Fruit fly (Drosophila melanogaster) whole organism, pupa: ENCODE measurements around the gene koko.

ENCODE experiments used
- CG10348 ChIP-seq: fragments of 200-800 bp; sonication (Bioruptor generic); IDR thresholded peaks from 2 replicates; pipeline ENCODE4 v1.3.6; 2022; ENCODE audit warnings: missing biosample characterization, missing genetic modification characterization
- CG12605 ChIP-seq: fragments of 200-800 bp; sonication (Bioruptor generic); IDR thresholded peaks from 2 replicates; pipeline ENCODE4 v1.3.6; 2022; ENCODE audit warnings: missing biosample characterization, missing genetic modification characterization
- CG13204 ChIP-seq: fragments of 200-800 bp; sonication (Bioruptor generic); optimal IDR thresholded peaks from 2 replicates; lab custom pipeline; 2018; ENCODE audit warnings: missing biosample characterization, mild to moderate bottlenecking, missing genetic modification characterization, moderate library complexity
- CG14655 ChIP-seq: fragments of 200-800 bp; sonication (Bioruptor generic); optimal IDR thresholded peaks from 3 replicates; lab custom pipeline; 2017; ENCODE audit warnings: mild to moderate bottlenecking, missing biosample characterization, missing genetic modification reagents, missing genetic modification characterization
- CG15710 ChIP-seq: fragments of 200-800 bp; sonication (Bioruptor generic); optimal IDR thresholded peaks from 2 replicates; lab custom pipeline; 2018; ENCODE audit warnings: missing biosample characterization, mild to moderate bottlenecking, missing genetic modification characterization, moderate library complexity
- CG17806 ChIP-seq: fragments of 200-800 bp; sonication (Bioruptor generic); optimal IDR thresholded peaks from 2 replicates; lab custom pipeline; 2018; ENCODE audit warnings: missing biosample characterization, mild to moderate bottlenecking, missing genetic modification characterization, moderate library complexity
- CG32121 ChIP-seq: fragments of 200-800 bp; sonication (Bioruptor generic); IDR thresholded peaks from 2 replicates; pipeline ENCODE4 v1.3.6; 2022; ENCODE audit warnings: missing biosample characterization, missing genetic modification characterization
- CG34367 ChIP-seq: fragments of 200-800 bp; sonication (Bioruptor generic); optimal IDR thresholded peaks from 2 replicates; lab custom pipeline; 2018; ENCODE audit warnings: missing biosample characterization, mild to moderate bottlenecking, missing genetic modification characterization
- CG4496 ChIP-seq: fragments of 200-800 bp; sonication (Bioruptor generic); IDR thresholded peaks from 3 replicates; pipeline ENCODE4 v1.3.6; 2022; ENCODE audit warnings: missing biosample characterization, missing genetic modification characterization
- CG8159 ChIP-seq: fragments of 200-800 bp; sonication (Bioruptor generic); optimal IDR thresholded peaks from 3 replicates; lab custom pipeline; 2018; ENCODE audit warnings: missing biosample characterization, mild to moderate bottlenecking, missing genetic modification characterization, moderate library complexity
- CG8301 ChIP-seq: fragments of 200-800 bp; sonication (Bioruptor generic); optimal IDR thresholded peaks from 2 replicates; lab custom pipeline; 2018; ENCODE audit warnings: missing biosample characterization, mild to moderate bottlenecking, missing genetic modification characterization
- CG9948 ChIP-seq: fragments of 200-800 bp; sonication (Bioruptor generic); optimal IDR thresholded peaks from 2 replicates; lab custom pipeline; 2018; ENCODE audit warnings: missing biosample characterization, mild to moderate bottlenecking, missing genetic modification characterization, moderate library complexity
- D1 ChIP-seq: fragments of 200-800 bp; sonication (Bioruptor generic); optimal IDR thresholded peaks from 2 replicates; lab custom pipeline; 2018; ENCODE audit warnings: missing biosample characterization, mild to moderate bottlenecking, missing genetic modification characterization, moderate library complexity
- EcR ChIP-seq: fragments of 200-800 bp; sonication (Bioruptor generic); optimal IDR thresholded peaks from 3 replicates; lab custom pipeline; 2019; ENCODE audit warnings: missing biosample characterization, missing genetic modification characterization, mild to moderate bottlenecking, moderate library complexity, missing genetic modification reagents
- Ets98B ChIP-seq: fragments of 200-800 bp; sonication (Bioruptor generic); IDR thresholded peaks from 2 replicates; pipeline ENCODE4 v1.3.6; 2022; ENCODE audit warnings: missing biosample characterization, missing genetic modification characterization
- Pif1A ChIP-seq: fragments of 200-800 bp; sonication (Bioruptor generic); optimal IDR thresholded peaks from 3 replicates; lab custom pipeline; 2016; ENCODE audit warnings: missing biosample characterization, missing genetic modification characterization
- Pif1B ChIP-seq: fragments of 200-800 bp; sonication (Bioruptor generic); optimal IDR thresholded peaks from 3 replicates; lab custom pipeline; 2016; ENCODE audit warnings: missing biosample characterization, missing genetic modification characterization
- Snoo ChIP-seq: fragments of 200-800 bp; sonication (Bioruptor generic); optimal IDR thresholded peaks from 3 replicates; lab custom pipeline; 2017; ENCODE audit warnings: missing biosample characterization, mild to moderate bottlenecking, missing genetic modification characterization, inconsistent platforms
- fd96Ca ChIP-seq: fragments of 200-800 bp; sonication (Bioruptor generic); IDR thresholded peaks from 3 replicates; pipeline ENCODE4 v1.3.6; 2022; ENCODE audit warnings: missing biosample characterization, missing genetic modification characterization
- gl ChIP-seq: fragments of 200-800 bp; sonication (Bioruptor generic); optimal IDR thresholded peaks from 2 replicates; lab custom pipeline; 2018; ENCODE audit warnings: missing biosample characterization, mild to moderate bottlenecking, missing genetic modification characterization
- rn ChIP-seq: fragments of 200-800 bp; sonication (Bioruptor generic); IDR thresholded peaks from 2 replicates; pipeline ENCODE4 v1.3.6; 2022; ENCODE audit warnings: missing biosample characterization, missing genetic modification characterization

Gene koko

dm6 chr3R:18402549-18403429 lies at the start of gene koko, which contains the start of gene Wdr37:
Gene koko, plus strand, starts transcription at chr3R:18403026.
Gene Wdr37, minus strand, starts transcription at chr3R:18402716.
- peak; percentile 95 for TF ChIP-seq rn (GFP tag; lab: Robert Waterston, UW)
- TF ChIP-seq CG34367 (tag; lab: Kevin White, UChicago) = peak; percentile 92
- peak; percentile 92 for TF ChIP-seq CG8301
- peak; percentile 94 for TF ChIP-seq CG14655
- peak; percentile 98 for TF ChIP-seq CG8159 (tag; lab: Kevin White, UChicago)
- peak; percentile 94 for TF ChIP-seq Snoo (tag; lab: Kevin White, UChicago)
- peak; percentile 62 for TF ChIP-seq gl (tag; lab: Kevin White, UChicago)
- peak; percentile 96 for TF ChIP-seq CG9948 (tag; lab: Kevin White, UChicago)
- peak; percentile 98 for TF ChIP-seq CG15710 (tag; lab: Kevin White, UChicago)
- peak; percentile 84 for TF ChIP-seq Pif1A (GFP tag; lab: Kevin White, UChicago)
- TF ChIP-seq CG10348 = peak; percentile 85
- no peak for TF ChIP-seq CG13204 (GFP tag; lab: Kevin White, UChicago)
- peak; percentile 94 for TF ChIP-seq CG4496 (GFP tag; lab: Robert Waterston, UW)
- TF ChIP-seq CG12605 (GFP tag; lab: Robert Waterston, UW) = peak; percentile 98
- TF ChIP-seq Ets98B = peak; percentile 94
- TF ChIP-seq D1 (tag; lab: Kevin White, UChicago) = no peak
- TF ChIP-seq CG17806 (tag; lab: Kevin White, UChicago) = peak; percentile 97
- TF ChIP-seq CG32121 = peak; percentile 98
- TF ChIP-seq fd96Ca (GFP tag; lab: Robert Waterston, UW) = peak; percentile 92
- TF ChIP-seq EcR = peak; percentile 18
- TF ChIP-seq Pif1B (GFP tag; lab: Kevin White, UChicago) = peak; percentile 91

DNA sequence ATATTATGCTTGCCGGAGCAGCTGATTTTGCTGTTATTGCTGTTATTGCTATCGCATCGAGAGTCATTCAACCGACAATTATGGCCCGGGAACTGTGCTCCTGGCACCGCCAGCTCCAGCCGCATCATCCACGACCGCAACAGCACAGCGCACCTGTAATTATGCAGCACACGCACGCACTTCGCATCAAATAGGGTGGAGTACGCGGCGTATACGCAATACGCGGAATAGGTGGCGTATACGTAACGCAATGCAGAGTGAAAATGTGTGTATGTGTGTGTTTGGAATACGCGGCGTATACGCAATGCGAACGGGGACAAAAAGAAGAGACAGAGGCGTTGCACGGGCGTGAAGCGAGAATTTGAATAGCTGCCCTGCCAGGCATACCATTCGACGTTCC lies 47.0 kb upstream of the koko start:
- TF ChIP-seq CG10348 (no peak), Pif1B (GFP tag; lab: Kevin White, UChicago) (no peak), CG8301 (no peak), D1 (tag; lab: Kevin White, UChicago) (no peak), CG14655 (no peak), Pif1A (GFP tag; lab: Kevin White, UChicago) (no peak)

DNA sequence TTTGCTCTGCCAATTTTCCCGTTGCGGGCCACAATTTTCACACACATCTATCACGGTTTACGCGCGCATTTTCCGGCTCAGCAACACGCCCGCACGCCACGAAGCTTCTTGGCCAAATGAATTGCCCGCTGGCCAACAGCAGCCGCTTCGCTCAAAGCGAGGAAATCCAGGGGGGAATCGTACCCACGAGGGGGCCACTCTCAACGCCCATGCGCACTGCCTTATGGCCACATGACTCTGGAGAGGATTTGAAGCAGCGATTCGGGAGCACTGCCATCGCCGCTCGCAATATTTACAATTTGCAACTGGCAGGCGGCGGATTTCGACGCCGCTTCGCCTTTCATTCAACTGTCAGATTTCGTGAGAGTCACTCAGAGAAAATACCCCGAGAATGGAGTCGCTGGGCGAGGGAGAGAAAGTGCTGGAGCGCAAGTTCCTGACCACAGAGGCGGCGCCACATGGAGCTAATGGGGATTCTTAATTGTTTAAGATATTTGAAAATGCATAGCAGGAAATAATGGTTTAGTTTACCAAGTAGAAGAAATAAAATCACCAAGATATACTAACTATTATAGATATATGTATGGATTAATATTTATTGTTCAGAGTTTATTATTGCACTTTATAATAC lies 42.1 kb upstream of the koko start, which contains the start of gene CG15803:
Gene CG15803 (minus strand): TSS at position 99 of the 631 bp plus-strand sequence.
- TF ChIP-seq CG14655 = no peak
- TF ChIP-seq CG8159 (tag; lab: Kevin White, UChicago) = no peak
- TF ChIP-seq D1 (tag; lab: Kevin White, UChicago) = no peak
- TF ChIP-seq CG4496 (GFP tag; lab: Robert Waterston, UW) = 0 out of 3 replicates have a peak, but pooled peaks have one; percentile 32
- TF ChIP-seq CG8301 = no peak
- TF ChIP-seq CG13204 (GFP tag; lab: Kevin White, UChicago) = peak; percentile 4

dm6 chr3R:18361694-18362093 lies 41.1 kb upstream of the koko start, which contains the start of gene hmw:
Gene hmw, plus strand, starts transcription at chr3R:18361994.
- TF ChIP-seq CG4496 (GFP tag; lab: Robert Waterston, UW) (no peak), CG32121 (no peak), fd96Ca (GFP tag; lab: Robert Waterston, UW) (no peak), CG8301 (no peak), CG14655 (no peak), gl (tag; lab: Kevin White, UChicago) (no peak), EcR (no peak), Pif1B (GFP tag; lab: Kevin White, UChicago) (no peak), rn (GFP tag; lab: Robert Waterston, UW) (no peak), CG17806 (tag; lab: Kevin White, UChicago) (no peak), D1 (tag; lab: Kevin White, UChicago) (no peak)

dm6 chr3R:18365978-18366643 lies 36.7 kb upstream of the koko start, which contains the start of the genes WRNexo and Nup43:
Gene WRNexo, minus strand, starts transcription at chr3R:18366162.
Gene Nup43, plus strand, starts transcription at chr3R:18366638.
- no peak for TF ChIP-seq Pif1A (GFP tag; lab: Kevin White, UChicago)
- peak; percentile 47 for TF ChIP-seq CG14655
- TF ChIP-seq CG15710 (tag; lab: Kevin White, UChicago) = peak; percentile 45
- no peak for TF ChIP-seq CG12605 (GFP tag; lab: Robert Waterston, UW)
- no peak for TF ChIP-seq rn (GFP tag; lab: Robert Waterston, UW)
- TF ChIP-seq Pif1B (GFP tag; lab: Kevin White, UChicago) = no peak
- TF ChIP-seq Snoo (tag; lab: Kevin White, UChicago) = no peak
- TF ChIP-seq CG10348 = no peak
- TF ChIP-seq CG4496 (GFP tag; lab: Robert Waterston, UW) = no peak
- no peak for TF ChIP-seq CG13204 (GFP tag; lab: Kevin White, UChicago)
- TF ChIP-seq fd96Ca (GFP tag; lab: Robert Waterston, UW) = 0 out of 3 replicates have a peak, but pooled peaks have one; percentile 29
- TF ChIP-seq D1 (tag; lab: Kevin White, UChicago) = no peak
- TF ChIP-seq gl (tag; lab: Kevin White, UChicago) = no peak
- TF ChIP-seq CG34367 (tag; lab: Kevin White, UChicago) = no peak
- no peak for TF ChIP-seq CG8301
- TF ChIP-seq Ets98B = no peak
- TF ChIP-seq CG8159 (tag; lab: Kevin White, UChicago) = peak; percentile 45
- TF ChIP-seq CG9948 (tag; lab: Kevin White, UChicago) = no peak
- TF ChIP-seq EcR = no peak
- peak; percentile 20 for TF ChIP-seq CG17806 (tag; lab: Kevin White, UChicago)
- no peak for TF ChIP-seq CG32121
